Worm (Caenorhabditis elegans) whole organism, early embryonic: ENCODE measurements around the gene T27E7.9.

Experiments
- ama-1 ChIP-seq: fragments of 150-350 bp; optimal IDR thresholded peaks from 2 replicates; lab custom pipeline; 2014
- sea-1 ChIP-seq: fragments of 200-800 bp; sonication (Bioruptor generic); conservative IDR thresholded peaks from 2 replicates; pipeline ENCODE4 v1.3.6; 2022; ENCODE audit warnings: missing genetic modification characterization, missing compliant biosample characterization
- tbx-37 ChIP-seq: fragments of 200-800 bp; sonication (Bioruptor generic); conservative IDR thresholded peaks from 2 replicates; pipeline ENCODE4 v1.3.6; 2022; ENCODE audit warnings: missing genetic modification reagents, missing genetic modification characterization, missing compliant biosample characterization

- TF ChIP-seq ama-1 (lab: Kevin White, UChicago) (no peak), tbx-37 (no peak), sea-1 (no peak)
Observed at ce11 chrIV:14565062-14565461, 15.9 kb upstream of the T27E7.9 start, which contains the start of gene Y57G11B.2.
